Worm (Caenorhabditis elegans) whole organism, young adult: Measurements from ENCODE around the gene hlh-1.

Experiments
- C17E4.6 ChIP-seq: fragments of 200-800 bp; sonication (Bioruptor generic); IDR thresholded peaks from 2 replicates; pipeline ENCODE4 v1.3.6; 2022; ENCODE audit warnings: missing genetic modification reagents, missing genetic modification characterization, missing compliant biosample characterization
- D2030.7 ChIP-seq: fragments of 200-800 bp; sonication (Bioruptor generic); IDR thresholded peaks from 2 replicates; pipeline ENCODE4 v1.3.6; 2022; ENCODE audit warnings: missing genetic modification reagents, missing genetic modification characterization, missing compliant biosample characterization
- F52B5.7 ChIP-seq: sonication (generic microtip); optimal IDR thresholded peaks from 2 replicates; lab custom pipeline; 2016; ENCODE audit warnings: mild to moderate bottlenecking, missing genetic modification characterization, missing compliant biosample characterization
- F55B11.4 ChIP-seq: sonication (generic microtip); optimal IDR thresholded peaks from 2 replicates; lab custom pipeline; 2016; ENCODE audit warnings: missing compliant biosample characterization, missing genetic modification characterization, borderline replicate concordance; ENCODE audit not compliant: insufficient read depth
- F57A8.1 ChIP-seq: fragments of 200-800 bp; sonication (Bioruptor generic); optimal IDR thresholded peaks from 2 replicates; lab custom pipeline; 2018; ENCODE audit warnings: mild to moderate bottlenecking, missing genetic modification characterization, moderate library complexity, missing compliant biosample characterization
- K11D2.4 ChIP-seq: fragments of 200-800 bp; sonication (Bioruptor generic); IDR thresholded peaks from 2 replicates; pipeline ENCODE4 v1.3.6; 2022; ENCODE audit warnings: missing genetic modification reagents, missing genetic modification characterization, missing compliant biosample characterization
- T26A5.8 ChIP-seq: sonication (generic microtip); optimal IDR thresholded peaks from 2 replicates; lab custom pipeline; 2016; ENCODE audit warnings: missing genetic modification characterization, missing compliant biosample characterization
- Y67H2A.10 ChIP-seq: fragments of 200-800 bp; sonication (Bioruptor generic); conservative IDR thresholded peaks from 2 replicates; pipeline ENCODE4 v1.3.6; 2022; ENCODE audit warnings: missing genetic modification reagents, missing genetic modification characterization, missing compliant biosample characterization
- Y95B8A.8 ChIP-seq: fragments of 200-800 bp; sonication (Bioruptor generic); IDR thresholded peaks from 2 replicates; pipeline ENCODE4 v1.3.6; 2022; ENCODE audit warnings: missing genetic modification reagents, missing genetic modification characterization, missing compliant biosample characterization
- ZK185.1 ChIP-seq: sonication (generic microtip); optimal IDR thresholded peaks from 2 replicates; lab custom pipeline; 2016; ENCODE audit warnings: mild to moderate bottlenecking, missing genetic modification characterization, missing compliant biosample characterization; ENCODE audit not compliant: poor library complexity, severe bottlenecking
- aptf-3 ChIP-seq: fragments of 200-800 bp; sonication (Bioruptor generic); IDR thresholded peaks from 2 replicates; pipeline ENCODE4 v1.3.6; 2022; ENCODE audit warnings: missing genetic modification characterization, missing compliant biosample characterization
- atf-7 ChIP-seq: sonication (generic microtip); optimal IDR thresholded peaks from 2 replicates; lab custom pipeline; 2017; ENCODE audit warnings: mild to moderate bottlenecking, missing genetic modification characterization, missing compliant biosample characterization
- attf-3 ChIP-seq: fragments of 200-800 bp; sonication (Bioruptor generic); conservative IDR thresholded peaks from 2 replicates; pipeline ENCODE4 v1.3.6; 2022; ENCODE audit warnings: missing genetic modification reagents, missing genetic modification characterization, missing compliant biosample characterization
- attf-6 ChIP-seq: fragments of 200-800 bp; sonication (Bioruptor generic); IDR thresholded peaks from 2 replicates; pipeline ENCODE4 v1.3.6; 2022; ENCODE audit warnings: missing genetic modification reagents, missing genetic modification characterization, missing compliant biosample characterization
- ceh-100 ChIP-seq: fragments of 200-800 bp; sonication (Bioruptor generic); IDR thresholded peaks from 2 replicates; pipeline ENCODE4 v1.3.6; 2022; ENCODE audit warnings: missing genetic modification reagents, missing genetic modification characterization, missing compliant biosample characterization
- ceh-40 ChIP-seq: fragments of 200-800 bp; sonication (Bioruptor generic); IDR thresholded peaks from 2 replicates; pipeline ENCODE4 v1.3.6; 2022; ENCODE audit warnings: missing genetic modification characterization, missing compliant biosample characterization
- ceh-58 ChIP-seq: fragments of 200-800 bp; sonication (Bioruptor generic); IDR thresholded peaks from 2 replicates; pipeline ENCODE4 v1.3.6; 2022; ENCODE audit warnings: missing genetic modification characterization, missing compliant biosample characterization
- ceh-91 ChIP-seq: fragments of 200-800 bp; sonication (Bioruptor generic); IDR thresholded peaks from 2 replicates; pipeline ENCODE4 v1.3.6; 2022; ENCODE audit warnings: missing genetic modification reagents, missing genetic modification characterization, missing compliant biosample characterization
- die-1 ChIP-seq: sonication (generic microtip); optimal IDR thresholded peaks from 2 replicates; lab custom pipeline; 2016; ENCODE audit warnings: missing genotype, mild to moderate bottlenecking, missing genetic modification characterization, missing compliant biosample characterization
- efl-1 ChIP-seq: fragments of 150-350 bp; optimal IDR thresholded peaks from 2 replicates; lab custom pipeline; 2014; ENCODE audit warnings: missing biosample characterization, missing genetic modification reagents, missing genetic modification characterization
- egl-18 ChIP-seq: fragments of 200-800 bp; sonication (Bioruptor generic); IDR thresholded peaks from 2 replicates; pipeline ENCODE4 v1.3.6; 2022; ENCODE audit warnings: missing genetic modification reagents, missing genetic modification characterization, missing compliant biosample characterization
- lag-1 ChIP-seq: fragments of 200-800 bp; sonication (Bioruptor generic); IDR thresholded peaks from 2 replicates; pipeline ENCODE4 v1.3.6; 2022; ENCODE audit warnings: missing genetic modification reagents, missing genetic modification characterization, missing compliant biosample characterization
- lin-40 ChIP-seq: sonication (generic microtip); optimal IDR thresholded peaks from 2 replicates; lab custom pipeline; 2016; ENCODE audit warnings: missing genetic modification characterization, mild to moderate bottlenecking, missing compliant biosample characterization, missing genotype, missing genetic modification reagents
- lsl-1 ChIP-seq: fragments of 200-800 bp; sonication (Bioruptor generic); optimal IDR thresholded peaks from 2 replicates; lab custom pipeline; 2018; ENCODE audit warnings: mild to moderate bottlenecking, missing genetic modification characterization, moderate library complexity, missing compliant biosample characterization
- madf-10 ChIP-seq: sonication (generic microtip); optimal IDR thresholded peaks from 2 replicates; lab custom pipeline; 2016; ENCODE audit warnings: mild to moderate bottlenecking, missing genetic modification characterization, missing compliant biosample characterization
- madf-6 ChIP-seq: fragments of 200-800 bp; sonication (Bioruptor generic); IDR thresholded peaks from 2 replicates; pipeline ENCODE4 v1.3.6; 2022; ENCODE audit warnings: missing genetic modification reagents, missing genetic modification characterization, missing compliant biosample characterization
- madf-8 ChIP-seq: fragments of 200-800 bp; sonication (Bioruptor generic); conservative IDR thresholded peaks from 2 replicates; pipeline ENCODE4 v1.3.6; 2022; ENCODE audit warnings: missing genetic modification reagents, missing genetic modification characterization, missing compliant biosample characterization
- nfya-2 ChIP-seq: fragments of 200-800 bp; sonication (Bioruptor generic); IDR thresholded peaks from 2 replicates; pipeline ENCODE4 v1.3.6; 2022; ENCODE audit warnings: missing genetic modification reagents, missing genetic modification characterization, missing compliant biosample characterization
- nhr-120 ChIP-seq: fragments of 200-800 bp; sonication (Bioruptor generic); IDR thresholded peaks from 2 replicates; pipeline ENCODE4 v1.3.6; 2022; ENCODE audit warnings: missing genetic modification characterization, missing compliant biosample characterization
- nhr-179 ChIP-seq: sonication (generic microtip); optimal IDR thresholded peaks from 2 replicates; lab custom pipeline; 2016; ENCODE audit warnings: mild to moderate bottlenecking, missing genetic modification characterization, missing compliant biosample characterization
- nhr-80 ChIP-seq: sonication (generic microtip); optimal IDR thresholded peaks from 2 replicates; lab custom pipeline; 2016; ENCODE audit warnings: missing genetic modification characterization, missing compliant biosample characterization
- rcor-1 ChIP-seq: fragments of 200-800 bp; sonication (Bioruptor generic); IDR thresholded peaks from 2 replicates; pipeline ENCODE4 v1.3.6; 2022; ENCODE audit warnings: missing genetic modification reagents, missing genetic modification characterization, missing compliant biosample characterization
- rpc-1 ChIP-seq, 2 experiments: fragments of 150-350 bp in 1 of 2; sonication (generic microtip) in 1 of 2; optimal IDR thresholded peaks; 2 replicates each; lab custom pipeline; 2014 to 2018; ENCODE audit warnings: missing biosample characterization in 1 of 2, missing genetic modification characterization in 1 of 2, missing genetic modification reagents in 1 of 2, missing genotype in 1 of 2
- sdz-38 ChIP-seq: sonication (generic microtip); optimal IDR thresholded peaks from 2 replicates; lab custom pipeline; 2016; ENCODE audit warnings: missing genotype, missing genetic modification characterization, missing compliant biosample characterization
- snpc-3.4 ChIP-seq: sonication (generic microtip); optimal IDR thresholded peaks from 2 replicates; lab custom pipeline; 2017; ENCODE audit warnings: missing genetic modification characterization, mild to moderate bottlenecking, missing compliant biosample characterization, antibody characterized with exemption, moderate library complexity, missing genotype, missing genetic modification reagents
- somi-1 ChIP-seq: fragments of 200-800 bp; sonication (Bioruptor generic); optimal IDR thresholded peaks from 2 replicates; lab custom pipeline; 2018; ENCODE audit warnings: mild to moderate bottlenecking, missing genetic modification characterization, missing compliant biosample characterization
- tbp1 ChIP-seq: fragments of 200-800 bp; sonication (Bioruptor generic); optimal IDR thresholded peaks from 2 replicates; lab custom pipeline; 2018; ENCODE audit warnings: mild to moderate bottlenecking, missing genetic modification characterization, missing compliant biosample characterization
- tlf-1 ChIP-seq: fragments of 200-800 bp; sonication (Bioruptor generic); optimal IDR thresholded peaks from 2 replicates; lab custom pipeline; 2018; ENCODE audit warnings: mild to moderate bottlenecking, missing genetic modification characterization, missing compliant biosample characterization
- xnd-1 ChIP-seq: sonication (generic microtip); optimal IDR thresholded peaks from 2 replicates; lab custom pipeline; 2016; ENCODE audit warnings: missing genotype, missing genetic modification reagents, missing genetic modification characterization, missing compliant biosample characterization
- zfh-2 ChIP-seq: fragments of 200-800 bp; sonication (Bioruptor generic); conservative IDR thresholded peaks from 2 replicates; pipeline ENCODE4 v1.3.6; 2022; ENCODE audit warnings: missing genetic modification reagents, missing genetic modification characterization, missing compliant biosample characterization
- zim-3 ChIP-seq: sonication (generic microtip); optimal IDR thresholded peaks from 2 replicates; lab custom pipeline; 2017; ENCODE audit warnings: mild to moderate bottlenecking, missing genetic modification characterization, moderate library complexity, missing compliant biosample characterization
- ztf-26 ChIP-seq: sonication (generic microtip); optimal IDR thresholded peaks from 2 replicates; lab custom pipeline; 2017; ENCODE audit warnings: missing genetic modification characterization, missing compliant biosample characterization
- ztf-28 ChIP-seq: fragments of 200-800 bp; sonication (Bioruptor generic); IDR thresholded peaks from 2 replicates; pipeline ENCODE4 v1.3.6; 2022; ENCODE audit warnings: missing genetic modification reagents, missing genetic modification characterization, missing compliant biosample characterization
- ztf-6 ChIP-seq: fragments of 200-800 bp; sonication (Bioruptor generic); IDR thresholded peaks from 2 replicates; pipeline ENCODE4 v1.3.6; 2022; ENCODE audit warnings: missing genetic modification reagents, missing genetic modification characterization, missing compliant biosample characterization

hlh-1 gene

DNA sequence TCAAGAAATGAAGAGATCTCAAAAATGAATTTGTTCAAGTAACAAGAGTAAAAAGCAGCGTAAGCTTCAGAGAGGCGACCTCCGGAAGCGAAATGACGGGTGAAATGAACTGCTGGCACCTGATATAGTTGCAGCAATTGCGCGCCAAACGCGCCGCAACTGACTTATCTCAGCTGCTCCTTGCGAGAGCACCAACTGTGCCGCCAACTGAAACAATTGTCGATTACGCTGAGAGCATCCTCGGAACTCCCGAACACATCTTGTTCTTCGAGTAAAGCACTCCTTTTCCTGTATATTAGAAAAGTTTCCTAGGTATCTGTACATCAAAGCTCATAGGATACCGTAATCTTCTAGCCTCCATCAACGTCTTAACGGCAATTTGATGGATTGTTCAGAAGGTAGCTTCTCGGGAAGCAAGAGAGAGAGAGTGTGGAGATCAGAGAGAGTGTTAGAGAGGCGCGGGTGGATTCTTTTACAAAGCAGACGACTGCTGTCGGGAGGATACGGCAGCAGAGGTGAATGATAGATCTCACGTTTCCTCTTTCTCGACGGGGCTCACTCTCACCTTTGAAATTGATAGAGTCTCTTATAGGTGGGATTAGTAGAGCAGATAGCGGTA, 1.7 kb downstream of the hlh-1 start:
- TF ChIP-seq zfh-2 (GFP tag; lab: Robert Waterston, UW), result 0 out of 2 replicates have a peak, but pooled peaks have one; percentile 4
- TF ChIP-seq T26A5.8 (tag; lab: Kevin White, UChicago), result no peak

DNA sequence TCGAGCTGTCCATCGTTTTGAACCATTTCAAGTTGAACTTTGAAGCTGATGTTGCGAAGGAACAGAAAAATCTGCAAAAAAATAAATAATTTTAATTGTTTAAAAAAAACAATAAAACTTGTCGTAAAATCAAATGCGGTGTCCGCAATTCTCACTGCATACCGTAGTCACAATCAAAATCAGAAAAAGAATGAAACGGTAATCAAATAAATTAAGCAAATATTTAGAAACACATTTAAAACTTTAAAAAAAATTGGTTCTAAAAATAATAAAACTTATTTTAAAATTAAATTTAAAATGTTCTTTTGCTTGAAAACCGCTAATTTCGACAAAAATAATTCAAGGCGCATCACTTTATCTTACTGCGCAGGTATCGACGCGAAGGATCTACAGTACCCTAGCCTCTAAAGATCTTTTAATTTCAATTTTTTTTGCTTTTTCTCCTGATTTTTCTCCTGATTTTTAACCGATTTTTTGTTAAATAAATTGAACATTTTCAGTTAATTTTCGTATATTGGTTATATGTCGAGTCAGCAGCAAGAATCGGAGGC, 4.8 kb downstream of the hlh-1 start, which contains the start of the genes B0304.4 and B0304.2:
B0304.4 (minus strand) TSS at position 101 of the 551 bp plus-strand sequence.
B0304.2 (plus strand) TSS at position 501 of the 551 bp plus-strand sequence.
- TF ChIP-seq nhr-120 (GFP tag; lab: Robert Waterston, UW) (no peak), nhr-80 (tag; lab: Kevin White, UChicago) (no peak), ceh-100 (GFP tag; lab: Robert Waterston, UW) (no peak), zim-3 (tag; lab: Kevin White, UChicago) (no peak), die-1 (tag; lab: Kevin White, UChicago) (no peak), lsl-1 (GFP tag; lab: Kevin White, UChicago) (peak; percentile 86)

DNA sequence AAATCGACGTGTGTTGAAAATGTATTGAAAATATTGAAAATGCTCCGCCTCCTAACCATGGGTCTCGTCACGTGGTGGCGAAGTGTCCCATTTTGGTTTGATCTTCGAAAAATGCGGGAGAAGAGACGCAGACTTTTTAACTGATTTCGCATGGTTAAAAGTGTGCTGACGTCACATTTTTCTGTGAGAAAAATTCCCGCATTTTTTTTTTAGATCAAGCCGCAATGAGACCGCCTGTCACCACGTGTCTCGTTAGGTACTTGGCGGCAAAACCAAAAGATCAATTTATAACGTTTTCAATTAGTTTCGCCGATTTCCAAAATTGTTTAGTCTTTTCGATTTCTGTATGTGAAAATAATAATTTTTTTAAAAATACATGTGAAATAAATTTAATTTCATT, 6.8 kb downstream of the hlh-1 start:
- no peak for TF ChIP-seq ZK185.1 (tag; lab: Kevin White, UChicago)
- TF ChIP-seq nhr-120 (GFP tag; lab: Robert Waterston, UW), result no peak
- TF ChIP-seq madf-8 (GFP tag; lab: Robert Waterston, UW), result peak; percentile 62
- no peak for TF ChIP-seq lin-40 (tag; lab: Kevin White, UChicago)
- TF ChIP-seq xnd-1 (tag; lab: Kevin White, UChicago), result peak; percentile 41
- peak; percentile 59 for TF ChIP-seq efl-1 (GFP tag; lab: Kevin White, UChicago)
- no peak for TF ChIP-seq F55B11.4 (tag; lab: Kevin White, UChicago)
- TF ChIP-seq snpc-3.4 (tag; lab: Kevin White, UChicago), result no peak
- TF ChIP-seq lag-1 (GFP tag; lab: Robert Waterston, UW), result no peak
- TF ChIP-seq madf-6 (GFP tag; lab: Robert Waterston, UW), result peak; percentile 81
- no peak for TF ChIP-seq atf-7 (tag; lab: Kevin White, UChicago)
- TF ChIP-seq rpc-1 (optimal IDR thresholded peaks at IDR 0.05; lab: Kevin White, UChicago), result no peak
- no peak for TF ChIP-seq rpc-1 (tag; optimal IDR thresholded peaks at IDR 0.05; lab: Kevin White, UChicago)
- no peak for TF ChIP-seq ztf-6 (GFP tag; lab: Robert Waterston, UW)
- TF ChIP-seq ceh-58, result no peak
- TF ChIP-seq F57A8.1 (GFP tag; lab: Kevin White, UChicago), result no peak
- no peak for TF ChIP-seq ztf-28 (GFP tag; lab: Robert Waterston, UW)
- no peak for TF ChIP-seq ceh-100 (GFP tag; lab: Robert Waterston, UW)
- TF ChIP-seq K11D2.4, result no peak
- no peak for TF ChIP-seq attf-6 (GFP tag; lab: Robert Waterston, UW)
- no peak for TF ChIP-seq attf-3 (GFP tag; lab: Robert Waterston, UW)
- TF ChIP-seq Y95B8A.8 (GFP tag; lab: Robert Waterston, UW), result no peak
- no peak for TF ChIP-seq tbp1
- no peak for TF ChIP-seq nhr-179 (tag; lab: Kevin White, UChicago)
- no peak for TF ChIP-seq nfya-2
- no peak for TF ChIP-seq rcor-1 (GFP tag; lab: Robert Waterston, UW)
- no peak for TF ChIP-seq zfh-2 (GFP tag; lab: Robert Waterston, UW)
- no peak for TF ChIP-seq egl-18 (GFP tag; lab: Robert Waterston, UW)
- TF ChIP-seq F52B5.7, result no peak
- TF ChIP-seq madf-10 (tag; lab: Kevin White, UChicago), result no peak
- TF ChIP-seq ztf-26, result no peak
- TF ChIP-seq tlf-1 (GFP tag; lab: Kevin White, UChicago), result no peak
- no peak for TF ChIP-seq Y67H2A.10 (GFP tag; lab: Robert Waterston, UW)
- no peak for TF ChIP-seq C17E4.6 (GFP tag; lab: Robert Waterston, UW)
- no peak for TF ChIP-seq somi-1 (GFP tag; lab: Kevin White, UChicago)
- TF ChIP-seq D2030.7 (GFP tag; lab: Robert Waterston, UW), result no peak
- TF ChIP-seq aptf-3 (GFP tag; lab: Robert Waterston, UW), result no peak
- no peak for TF ChIP-seq sdz-38
- TF ChIP-seq ceh-91 (GFP tag; lab: Robert Waterston, UW), result 0 out of 2 replicates have a peak, but pooled peaks have one; percentile 11
- no peak for TF ChIP-seq ceh-40 (GFP tag; lab: Robert Waterston, UW)
